Fruit fly (Drosophila melanogaster): ENCODE results near the gene CG10472.

The CG10472 gene

dm6 chr3L:6108264-6109060 lies 45.8 kb upstream of the CG10472 start (continued):
- peak; percentile 20 for TF ChIP-seq Nf-YC (tag; optimal IDR thresholded peaks at IDR 0.05)
- peak in 1 of 3 experiments; percentile 45 for TF ChIP-seq lola (GFP tag; optimal IDR thresholded peaks at IDR 0.05)

dm6 chr3L:6106717-6107116 lies 44.0 kb upstream of the CG10472 start:
- no peak for TF ChIP-seq Deaf1 (tag; optimal IDR thresholded peaks at IDR 0.05)
- no peak for TF ChIP-seq Sox102F (GFP tag; optimal IDR thresholded peaks at IDR 0.05)
- peak; percentile 13 for TF ChIP-seq nerfin-1 (tag; optimal IDR thresholded peaks at IDR 0.05)
- no peak for TF ChIP-seq knrl (GFP tag; IDR thresholded peaks at IDR 0.05; ENCODE audit: partially characterized antibody)
- TF ChIP-seq NC2α (GFP tag; optimal IDR thresholded peaks at IDR 0.05) = no peak
- TF ChIP-seq Nf-YB (GFP tag; optimal IDR thresholded peaks at IDR 0.05) = peak; percentile 56
- peak in 1 of 2 experiments; percentile 72 for TF ChIP-seq Hr78 (GFP tag; optimal IDR thresholded peaks at IDR 0.05)
- TF ChIP-seq otp (GFP tag; IDR thresholded peaks at IDR 0.05) = peak; percentile 34; the same call in 1 of the 3 replicates
- TF ChIP-seq oc (tag; optimal IDR thresholded peaks at IDR 0.05) = peak; percentile 70
- TF ChIP-seq CG17912 (GFP tag; optimal IDR thresholded peaks at IDR 0.05) = no peak
- TF ChIP-seq Vsx1 (GFP tag; optimal IDR thresholded peaks at IDR 0.05) = peak; percentile 20
- no peak for TF ChIP-seq exex (tag; optimal IDR thresholded peaks at IDR 0.05)
- no peak for TF ChIP-seq CG4404 (GFP tag; IDR thresholded peaks at IDR 0.05)
- TF ChIP-seq pros (GFP tag; optimal IDR thresholded peaks at IDR 0.05) = peak; percentile 49
- TF ChIP-seq Hey (tag; optimal IDR thresholded peaks at IDR 0.05) = peak; percentile 79
- peak in 1 of 2 experiments; percentile 56 for TF ChIP-seq tll (GFP tag; optimal IDR thresholded peaks at IDR 0.05)
- TF ChIP-seq cwo (GFP tag; optimal IDR thresholded peaks at IDR 0.05) = peak; percentile 33
- TF ChIP-seq kni (GFP tag; optimal IDR thresholded peaks at IDR 0.05) = peak; percentile 3
- peak; percentile 23 for TF ChIP-seq Nf-YC (tag; optimal IDR thresholded peaks at IDR 0.05)
- no peak for TF ChIP-seq CG31388 (GFP tag; optimal IDR thresholded peaks at IDR 0.05)
- peak; percentile 63 for TF ChIP-seq crol (GFP tag; IDR thresholded peaks at IDR 0.05)
- peak; percentile 28 for TF ChIP-seq gsb-n (tag; optimal IDR thresholded peaks at IDR 0.05)

- TF ChIP-seq Ets65A (GFP tag) (peak; percentile 92), CG32767 (GFP tag; IDR thresholded peaks at IDR 0.05) (no peak)
Measured at dm6 chr3L:6105435-6105834, 42.7 kb upstream of the CG10472 start.

dm6 chr3L:6104551-6104950 lies 41.8 kb upstream of the CG10472 start:
- TF ChIP-seq ac (GFP tag; optimal IDR thresholded peaks at IDR 0.05) = no peak
- TF ChIP-seq corto (GFP tag; optimal IDR thresholded peaks at IDR 0.05) = no peak
- TF ChIP-seq oc (tag; optimal IDR thresholded peaks at IDR 0.05) = peak; percentile 81
- peak; percentile 25 for TF ChIP-seq kni (GFP tag; optimal IDR thresholded peaks at IDR 0.05)
- peak; percentile 12 for TF ChIP-seq CTCF (GFP tag; optimal IDR thresholded peaks at IDR 0.05)
- TF ChIP-seq slp2 (GFP tag; optimal IDR thresholded peaks at IDR 0.05) = no peak
- no peak for TF ChIP-seq nerfin-2 (GFP tag; IDR thresholded peaks at IDR 0.05; ENCODE audit: partially characterized antibody)
- peak; percentile 95 for TF ChIP-seq Hey (tag; optimal IDR thresholded peaks at IDR 0.05)
- TF ChIP-seq CG2889 (GFP tag; IDR thresholded peaks at IDR 0.05) = 0 out of 3 replicates have a peak, but pooled peaks have one; percentile 18
- peak; percentile 27 for TF ChIP-seq nerfin-1 (tag; optimal IDR thresholded peaks at IDR 0.05)
- peak; percentile 94 for TF ChIP-seq gsb-n (tag; optimal IDR thresholded peaks at IDR 0.05)
- TF ChIP-seq CG12659 (GFP tag; optimal IDR thresholded peaks at IDR 0.05) = no peak
- TF ChIP-seq Usf (GFP tag; optimal IDR thresholded peaks at IDR 0.05) = no peak
- no peak for TF ChIP-seq CG14965 (GFP tag; optimal IDR thresholded peaks at IDR 0.05; ENCODE audit: borderline replicate concordance)
- TF ChIP-seq CG30020 (tag; optimal IDR thresholded peaks at IDR 0.05) = no peak
- peak; percentile 23 for TF ChIP-seq grn (GFP tag; optimal IDR thresholded peaks at IDR 0.05)
- TF ChIP-seq pros (GFP tag; optimal IDR thresholded peaks at IDR 0.05) = peak; percentile 83
- TF ChIP-seq CG6689 (GFP tag; IDR thresholded peaks at IDR 0.05) = no peak
- TF ChIP-seq CG11560 (tag; IDR thresholded peaks at IDR 0.05) = no peak
- no peak for TF ChIP-seq CG8281 (tag; optimal IDR thresholded peaks at IDR 0.05)
- no peak for TF ChIP-seq Deaf1 (tag; optimal IDR thresholded peaks at IDR 0.05)
- TF ChIP-seq Stat92E (GFP tag; optimal IDR thresholded peaks at IDR 0.05) = no peak
- no peak for TF ChIP-seq prd (optimal IDR thresholded peaks at IDR 0.05)
- TF ChIP-seq prd (GFP tag; IDR thresholded peaks at IDR 0.05) = peak; percentile 42; the same call in 1 of the 3 replicates
- TF ChIP-seq tll (GFP tag; optimal IDR thresholded peaks at IDR 0.05) = peak in 1 of 2 experiments; percentile 73

Measured in whole organism, embryonic.